Worm (Caenorhabditis elegans) whole organism, L1 larva: ENCODE measurements around the gene T26A5.8.
A peak's percentile ranks its signal among the peaks of the same experiment; 100 is the strongest.

Experiments
- C04F5.9 ChIP-seq: sonication (generic microtip); optimal IDR thresholded peaks from 2 replicates; lab custom pipeline; 2016; ENCODE audit warnings: missing genetic modification characterization, missing compliant biosample characterization
- Y116A8C.19 ChIP-seq: sonication (generic microtip); optimal IDR thresholded peaks from 2 replicates; lab custom pipeline; 2016; ENCODE audit warnings: missing compliant biosample characterization, missing genetic modification characterization, borderline replicate concordance
- aha-1 ChIP-seq: fragments of 150-350 bp; optimal IDR thresholded peaks from 2 replicates; lab custom pipeline; 2014; ENCODE audit warnings: missing biosample characterization, missing genetic modification characterization
- alr-1 ChIP-seq: fragments of 200-800 bp; sonication (Bioruptor generic); optimal IDR thresholded peaks from 2 replicates; lab custom pipeline; 2018; ENCODE audit warnings: borderline replicate concordance, mild to moderate bottlenecking, missing genetic modification characterization, missing compliant biosample characterization
- blmp-1 ChIP-seq: fragments of 150-350 bp; optimal IDR thresholded peaks from 2 replicates; lab custom pipeline; 2014; ENCODE audit warnings: missing biosample characterization, missing genetic modification characterization
- ceh-63 ChIP-seq: fragments of 200-800 bp; sonication (Bioruptor generic); optimal IDR thresholded peaks from 2 replicates; lab custom pipeline; 2018; ENCODE audit warnings: mild to moderate bottlenecking, missing genetic modification characterization, missing compliant biosample characterization
- ceh-8 ChIP-seq: fragments of 200-800 bp; sonication (Bioruptor generic); optimal IDR thresholded peaks from 2 replicates; lab custom pipeline; 2018; ENCODE audit warnings: mild to moderate bottlenecking, missing genetic modification characterization, moderate library complexity, missing compliant biosample characterization
- ceh-88 ChIP-seq: fragments of 200-800 bp; sonication (Bioruptor generic); IDR thresholded peaks from 2 replicates; pipeline ENCODE4 v1.3.6; 2022; ENCODE audit warnings: missing genetic modification characterization, missing compliant biosample characterization
- ces-1 ChIP-seq: fragments of 150-350 bp; optimal IDR thresholded peaks from 2 replicates; lab custom pipeline; 2014; ENCODE audit warnings: missing biosample characterization, missing genetic modification reagents, missing genetic modification characterization
- dsc-1 ChIP-seq: sonication (generic microtip); optimal IDR thresholded peaks from 2 replicates; lab custom pipeline; 2016; ENCODE audit warnings: mild to moderate bottlenecking, missing genetic modification characterization, missing compliant biosample characterization
- efl-1 ChIP-seq, 4 experiments: fragments of 150-350 bp; optimal IDR thresholded peaks in 3 of 4; peaks in 1 of 4; 1 replicate in 1 of 4; 2 replicates in 3 of 4; lab custom pipeline; 2014; ENCODE audit warnings: missing biosample characterization in 2 of 4, missing genetic modification characterization in 2 of 4, missing genetic modification reagents in 2 of 4
- egl-27 ChIP-seq, 2 experiments: fragments of 150-350 bp in 1 of 2; sonication (generic microtip); optimal IDR thresholded peaks; 3 replicates each; lab custom pipeline; 2017 to 2018; ENCODE audit warnings: missing biosample characterization in 2 of 2, missing genetic modification characterization in 2 of 2, missing genetic modification reagents in 2 of 2
- elt-3 ChIP-seq, 6 experiments: fragments of 150-350 bp in 1 of 6; sonication (generic microtip); optimal IDR thresholded peaks; 2 replicates each; lab custom pipeline; 2017 to 2018; ENCODE audit warnings: missing biosample characterization in 6 of 6, missing genetic modification characterization in 6 of 6, inconsistent platforms in 1 of 6
- fkh-4 ChIP-seq: sonication (generic microtip); optimal IDR thresholded peaks from 2 replicates; lab custom pipeline; 2016; ENCODE audit warnings: missing compliant biosample characterization, missing genetic modification characterization, borderline replicate concordance
- fkh-8 ChIP-seq: sonication (generic microtip); optimal IDR thresholded peaks from 2 replicates; lab custom pipeline; 2016; ENCODE audit warnings: mild to moderate bottlenecking, missing genetic modification characterization, missing compliant biosample characterization
- hlh-17 ChIP-seq: fragments of 200-800 bp; sonication (Bioruptor generic); optimal IDR thresholded peaks from 2 replicates; lab custom pipeline; 2018; ENCODE audit warnings: missing genetic modification characterization, mild to moderate bottlenecking, missing compliant biosample characterization, moderate library complexity, borderline replicate concordance
- hpl-2 ChIP-seq: fragments of 150-350 bp; optimal IDR thresholded peaks from 2 replicates; lab custom pipeline; 2014; ENCODE audit warnings: missing biosample characterization, missing genetic modification reagents, missing genetic modification characterization
- irx-1 ChIP-seq: sonication (generic microtip); optimal IDR thresholded peaks from 2 replicates; lab custom pipeline; 2016; ENCODE audit warnings: missing genetic modification characterization, missing compliant biosample characterization
- lin-14 ChIP-seq: fragments of 200-800 bp; sonication (Bioruptor generic); optimal IDR thresholded peaks from 2 replicates; lab custom pipeline; 2018; ENCODE audit warnings: mild to moderate bottlenecking, missing genetic modification characterization, moderate library complexity, missing compliant biosample characterization
- lin-35 ChIP-seq, 2 experiments: fragments of 150-350 bp; optimal IDR thresholded peaks; 2 replicates each; lab custom pipeline; 2014; ENCODE audit warnings: missing biosample characterization in 2 of 2, missing genetic modification characterization in 2 of 2, missing genetic modification reagents in 2 of 2
- lin-39 ChIP-seq: fragments of 150-350 bp; optimal IDR thresholded peaks from 2 replicates; lab custom pipeline; 2014; ENCODE audit warnings: missing biosample characterization, missing genetic modification reagents, missing genetic modification characterization
- mab-9 ChIP-seq: fragments of 200-800 bp; sonication (Bioruptor generic); IDR thresholded peaks from 2 replicates; pipeline ENCODE4 v1.3.6; 2022; ENCODE audit warnings: missing genetic modification reagents, missing genetic modification characterization, missing compliant biosample characterization
- mef-2 ChIP-seq: fragments of 150-350 bp; optimal IDR thresholded peaks from 2 replicates; lab custom pipeline; 2014; ENCODE audit warnings: missing biosample characterization, missing genetic modification characterization
- nhr-11 ChIP-seq: fragments of 150-350 bp; optimal IDR thresholded peaks from 2 replicates; lab custom pipeline; 2014; ENCODE audit warnings: missing biosample characterization, missing genetic modification characterization
- nhr-12 ChIP-seq: sonication (generic microtip); optimal IDR thresholded peaks from 2 replicates; lab custom pipeline; 2017; ENCODE audit warnings: missing biosample characterization, missing genetic modification characterization
- nhr-19 ChIP-seq: fragments of 200-800 bp; sonication (Bioruptor generic); conservative IDR thresholded peaks from 2 replicates; pipeline ENCODE4 v1.3.6; 2022; ENCODE audit warnings: missing genetic modification characterization, missing compliant biosample characterization
- nhr-20 ChIP-seq: sonication (generic microtip); optimal IDR thresholded peaks from 2 replicates; lab custom pipeline; 2016; ENCODE audit warnings: mild to moderate bottlenecking, missing genetic modification characterization, missing compliant biosample characterization
- nhr-47 ChIP-seq: sonication (generic microtip); optimal IDR thresholded peaks from 2 replicates; lab custom pipeline; 2016; ENCODE audit warnings: mild to moderate bottlenecking, missing genetic modification characterization, moderate library complexity, missing compliant biosample characterization
- nhr-71 ChIP-seq: sonication (generic microtip); optimal IDR thresholded peaks from 2 replicates; lab custom pipeline; 2016; ENCODE audit warnings: mild to moderate bottlenecking, missing genetic modification characterization, moderate library complexity, missing compliant biosample characterization
- nhr-90 ChIP-seq: sonication (generic microtip); optimal IDR thresholded peaks from 2 replicates; lab custom pipeline; 2016; ENCODE audit warnings: mild to moderate bottlenecking, missing genetic modification characterization, missing compliant biosample characterization; ENCODE audit not compliant: poor library complexity
- pag-3 ChIP-seq: sonication (generic microtip); optimal IDR thresholded peaks from 2 replicates; lab custom pipeline; 2017; ENCODE audit warnings: missing genetic modification characterization, mild to moderate bottlenecking, missing compliant biosample characterization, antibody characterized with exemption, borderline replicate concordance; ENCODE audit not compliant: insufficient read depth
- pax-3 ChIP-seq: fragments of 200-800 bp; sonication (Bioruptor generic); optimal IDR thresholded peaks from 2 replicates; lab custom pipeline; 2018; ENCODE audit warnings: mild to moderate bottlenecking, missing genetic modification characterization, moderate library complexity, missing compliant biosample characterization
- rnt-1 ChIP-seq: sonication (generic microtip); optimal IDR thresholded peaks from 2 replicates; lab custom pipeline; 2016; ENCODE audit warnings: mild to moderate bottlenecking, missing genetic modification characterization, moderate library complexity, missing compliant biosample characterization
- skn-1 ChIP-seq: fragments of 150-350 bp; optimal IDR thresholded peaks from 2 replicates; lab custom pipeline; 2014; ENCODE audit warnings: missing biosample characterization, missing genetic modification characterization
- snu-23 ChIP-seq: sonication (generic microtip); optimal IDR thresholded peaks from 2 replicates; lab custom pipeline; 2016; ENCODE audit warnings: missing genetic modification characterization, missing compliant biosample characterization
- sox-4 ChIP-seq: sonication (generic microtip); optimal IDR thresholded peaks from 2 replicates; lab custom pipeline; 2016; ENCODE audit warnings: missing genetic modification characterization, missing compliant biosample characterization
- sup-37 ChIP-seq: fragments of 200-800 bp; sonication (Bioruptor generic); optimal IDR thresholded peaks from 2 replicates; lab custom pipeline; 2018; ENCODE audit warnings: mild to moderate bottlenecking, missing genetic modification characterization, missing compliant biosample characterization
- swsn-7 ChIP-seq: sonication (generic microtip); optimal IDR thresholded peaks from 2 replicates; lab custom pipeline; 2016; ENCODE audit warnings: missing genetic modification characterization, missing compliant biosample characterization
- tlp-1 ChIP-seq: fragments of 150-350 bp; optimal IDR thresholded peaks from 2 replicates; lab custom pipeline; 2014; ENCODE audit warnings: missing biosample characterization, missing genetic modification characterization
- unc-130 ChIP-seq: fragments of 150-350 bp; optimal IDR thresholded peaks from 2 replicates; lab custom pipeline; 2017; ENCODE audit warnings: missing biosample characterization, missing genetic modification characterization, inconsistent platforms
- unc-62 ChIP-seq: fragments of 150-350 bp; optimal IDR thresholded peaks from 2 replicates; lab custom pipeline; 2014; ENCODE audit warnings: missing biosample characterization, missing genetic modification reagents, missing genetic modification characterization
- unc-86 ChIP-seq: sonication (generic microtip); optimal IDR thresholded peaks from 2 replicates; lab custom pipeline; 2016; ENCODE audit warnings: missing genetic modification characterization, missing compliant biosample characterization
- vab-15 ChIP-seq: sonication (generic microtip); optimal IDR thresholded peaks from 2 replicates; lab custom pipeline; 2017; ENCODE audit warnings: missing genotype, mild to moderate bottlenecking, missing genetic modification characterization, missing compliant biosample characterization
- xbp-1 ChIP-seq: sonication (generic microtip); optimal IDR thresholded peaks from 2 replicates; lab custom pipeline; 2016; ENCODE audit warnings: missing genetic modification characterization, missing compliant biosample characterization
- zip-4 ChIP-seq: fragments of 200-800 bp; sonication (Bioruptor generic); optimal IDR thresholded peaks from 2 replicates; lab custom pipeline; 2018; ENCODE audit warnings: mild to moderate bottlenecking, missing genetic modification characterization, moderate library complexity, missing compliant biosample characterization
- ztf-11 ChIP-seq, 2 experiments: sonication (generic microtip); optimal IDR thresholded peaks; 2 replicates each; lab custom pipeline; 2016 to 2017; ENCODE audit warnings: missing genetic modification characterization in 2 of 2, missing biosample characterization in 1 of 2, missing compliant biosample characterization in 1 of 2
- ztf-4 ChIP-seq: fragments of 150-350 bp; optimal IDR thresholded peaks from 2 replicates; lab custom pipeline; 2014; ENCODE audit warnings: missing biosample characterization, missing genetic modification characterization

The T26A5.8 gene

ce11 chrIII:6509301-6509700, 46.6 kb upstream of the T26A5.8 start (continued):
- TF ChIP-seq blmp-1 (tag; lab: Kevin White, UChicago) (peak; percentile 29), nhr-20 (tag; lab: Kevin White, UChicago) (peak; percentile 37), rnt-1 (tag; lab: Kevin White, UChicago) (no peak), pag-3 (tag; lab: Kevin White, UChicago) (no peak), lin-14 (peak; percentile 26), elt-3 (tag; optimal IDR thresholded peaks at IDR 0.05; lab: Kevin White, UChicago) (peak in 2 of 6 experiments; percentile 31 to 93), nhr-90 (peak; percentile 31), mef-2 (no peak), lin-39 (tag; lab: Kevin White, UChicago) (no peak), tlp-1 (no peak), fkh-4 (tag; lab: Kevin White, UChicago) (no peak), unc-86 (no peak), nhr-71 (peak; percentile 54), vab-15 (tag; lab: Kevin White, UChicago) (no peak)

- TF ChIP-seq fkh-8 (tag; lab: Kevin White, UChicago) (no peak), swsn-7 (tag; lab: Kevin White, UChicago) (no peak), vab-15 (tag; lab: Kevin White, UChicago) (no peak), Y116A8C.19 (no peak), hpl-2 (GFP tag; lab: Kevin White, UChicago) (no peak), hlh-17 (GFP tag; lab: Kevin White, UChicago) (no peak), unc-86 (no peak), elt-3 (tag; optimal IDR thresholded peaks at IDR 0.05; lab: Kevin White, UChicago) (peak in 1 of 6 experiments; percentile 93), ceh-63 (GFP tag; lab: Kevin White, UChicago) (no peak), nhr-20 (tag; lab: Kevin White, UChicago) (peak; percentile 58), rnt-1 (tag; lab: Kevin White, UChicago) (no peak), skn-1 (no peak), dsc-1 (tag; lab: Kevin White, UChicago) (no peak), zip-4 (GFP tag; lab: Kevin White, UChicago) (no peak), pag-3 (tag; lab: Kevin White, UChicago) (no peak), nhr-12 (tag; lab: Kevin White, UChicago) (no peak), egl-27 (tag; optimal IDR thresholded peaks at IDR 0.05; lab: Kevin White, UChicago) (no peak), pax-3 (no peak), lin-39 (tag; lab: Kevin White, UChicago) (no peak), alr-1 (tag; lab: Kevin White, UChicago) (no peak), nhr-19 (GFP tag; lab: Robert Waterston, UW) (peak; percentile 49), nhr-47 (tag; lab: Kevin White, UChicago) (no peak), C04F5.9 (tag; lab: Kevin White, UChicago) (no peak), unc-62 (GFP tag; lab: Kevin White, UChicago) (no peak), blmp-1 (tag; lab: Kevin White, UChicago) (peak; percentile 47), nhr-71 (peak; percentile 42), irx-1 (tag; lab: Kevin White, UChicago) (no peak), sup-37 (GFP tag; lab: Kevin White, UChicago) (no peak), mab-9 (GFP tag; lab: Robert Waterston, UW) (no peak), ztf-4 (no peak), efl-1 (optimal IDR thresholded peaks at IDR 0.05; lab: Kevin White, UChicago) (no peak), efl-1 (GFP tag; optimal IDR thresholded peaks at IDR 0.05 in 1 of 2; lab: Kevin White, UChicago) (no peak), lin-14 (peak; percentile 8), sox-4 (tag; lab: Kevin White, UChicago) (no peak), xbp-1 (tag; lab: Kevin White, UChicago) (no peak), ces-1 (no peak), snu-23 (peak; percentile 28), lin-35 (GFP tag; optimal IDR thresholded peaks at IDR 0.05; lab: Kevin White, UChicago) (peak in 1 of 2 experiments; percentile 33), nhr-90 (peak; percentile 14), ceh-88 (GFP tag; lab: Robert Waterston, UW) (no peak), aha-1 (tag; lab: Kevin White, UChicago) (no peak), nhr-11 (no peak), unc-130 (peak; percentile 24), ztf-11 (tag; optimal IDR thresholded peaks at IDR 0.05; lab: Kevin White, UChicago) (no peak), fkh-4 (tag; lab: Kevin White, UChicago) (no peak), ceh-8 (GFP tag; lab: Kevin White, UChicago) (no peak)
These were observed 45.7 kb upstream of the T26A5.8 start for ce11 chrIII:6508327-6508726.
